Worm (Caenorhabditis elegans) whole organism, L2 larva: ENCODE results near the gene dve-1.

ENCODE experiments used
- ama-1 ChIP-seq: fragments of 150-350 bp; optimal IDR thresholded peaks from 2 replicates; lab custom pipeline; 2018; ENCODE audit warnings: inconsistent platforms
- ceh-82 ChIP-seq: fragments of 150-350 bp; optimal IDR thresholded peaks from 2 replicates; lab custom pipeline; 2014; ENCODE audit warnings: missing biosample characterization, missing genetic modification characterization
- crh-2 ChIP-seq: sonication (generic microtip); optimal IDR thresholded peaks from 2 replicates; lab custom pipeline; 2017; ENCODE audit warnings: missing biosample characterization, missing genetic modification characterization
- egl-27 ChIP-seq: sonication (generic microtip); optimal IDR thresholded peaks from 3 replicates; lab custom pipeline; 2017; ENCODE audit warnings: missing biosample characterization, missing genetic modification reagents, missing genetic modification characterization
- lin-11 ChIP-seq: fragments of 150-350 bp; sonication (generic microtip); optimal IDR thresholded peaks from 2 replicates; lab custom pipeline; 2014; ENCODE audit warnings: missing biosample characterization, missing genetic modification characterization, inconsistent platforms, mixed read lengths
- lin-39 ChIP-seq: fragments of 150-350 bp; optimal IDR thresholded peaks from 2 replicates; lab custom pipeline; 2014; ENCODE audit warnings: missing biosample characterization, missing genetic modification reagents, missing genetic modification characterization
- mdl-1 ChIP-seq, 2 experiments: fragments of 150-350 bp in 1 of 2; sonication (generic microtip) in 1 of 2; optimal IDR thresholded peaks; 2 replicates each; lab custom pipeline; 2017; ENCODE audit warnings: missing biosample characterization in 2 of 2, missing genetic modification characterization in 2 of 2
- nhr-11 ChIP-seq: fragments of 150-350 bp; optimal IDR thresholded peaks from 2 replicates; lab custom pipeline; 2014; ENCODE audit warnings: missing biosample characterization, missing genetic modification characterization
- skn-1 ChIP-seq: sonication (generic microtip); optimal IDR thresholded peaks from 2 replicates; lab custom pipeline; 2017; ENCODE audit warnings: missing biosample characterization, missing genetic modification characterization

DNA sequence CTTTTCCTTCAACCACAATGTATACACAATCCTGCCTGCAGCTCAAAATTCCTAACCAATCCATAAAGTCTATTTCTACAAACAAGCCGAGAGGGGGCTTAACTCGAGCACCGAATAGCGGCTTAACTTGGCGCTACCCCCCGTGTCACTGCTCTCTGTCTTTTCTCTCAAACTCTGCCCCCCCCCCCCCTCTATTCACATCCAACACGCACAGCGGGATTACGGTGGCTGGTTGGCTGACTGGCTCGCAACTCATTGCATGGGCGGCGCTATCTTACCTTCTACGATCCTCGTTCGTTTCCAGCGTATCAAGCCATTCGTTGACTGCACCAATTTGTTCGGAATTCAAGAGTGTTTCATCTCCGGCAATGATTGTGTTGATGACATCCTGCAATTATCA, 2.0 kb downstream of the dve-1 start:
- no peak for TF ChIP-seq lin-39
- TF ChIP-seq nhr-11 (tag; lab: Kevin White, UChicago) = no peak
- TF ChIP-seq ceh-82 (tag; lab: Kevin White, UChicago) = no peak
- no peak for TF ChIP-seq egl-27 (tag; lab: Kevin White, UChicago)
- TF ChIP-seq ama-1 (lab: Kevin White, UChicago) = no peak
- no peak for TF ChIP-seq lin-11 (tag; lab: Kevin White, UChicago)
- TF ChIP-seq mdl-1 (tag; optimal IDR thresholded peaks at IDR 0.05; lab: Kevin White, UChicago) = no peak
- no peak for TF ChIP-seq skn-1 (tag; lab: Kevin White, UChicago)
- no peak for TF ChIP-seq crh-2 (tag; lab: Kevin White, UChicago)
